Fruit fly (Drosophila melanogaster) whole organism, embryonic: ENCODE measurements around the gene Pino.

Source experiments
- CG10209 ChIP-seq: fragments of 200-800 bp; sonication (Bioruptor generic); optimal IDR thresholded peaks from 3 replicates; lab custom pipeline; 2017; ENCODE audit warnings: missing biosample characterization, mild to moderate bottlenecking, missing genetic modification characterization, missing genetic modification reagents
- CG10267 ChIP-seq: fragments of 200-800 bp; sonication (Bioruptor generic); optimal IDR thresholded peaks from 2 replicates; lab custom pipeline; 2018; ENCODE audit warnings: missing biosample characterization, mild to moderate bottlenecking, missing genetic modification characterization, moderate library complexity
- CG11247 ChIP-seq: fragments of 200-800 bp; sonication (Bioruptor generic); IDR thresholded peaks from 2 replicates; pipeline ENCODE4 v1.3.6; 2022; ENCODE audit warnings: missing biosample characterization, missing genetic modification characterization
- CG11398 ChIP-seq: fragments of 200-800 bp; sonication (Bioruptor generic); optimal IDR thresholded peaks from 2 replicates; lab custom pipeline; 2016; ENCODE audit warnings: missing biosample characterization, missing genetic modification characterization
- CG11560 ChIP-seq: fragments of 200-800 bp; sonication (Bioruptor generic); IDR thresholded peaks from 3 replicates; pipeline ENCODE4 v1.3.6; 2022; ENCODE audit warnings: missing biosample characterization, missing genetic modification characterization
- CG13123 ChIP-seq: fragments of 200-800 bp; sonication (Bioruptor generic); optimal IDR thresholded peaks from 2 replicates; lab custom pipeline; 2016; ENCODE audit warnings: missing biosample characterization, missing genetic modification characterization
- CG15479 ChIP-seq: fragments of 200-800 bp; sonication (Bioruptor generic); optimal IDR thresholded peaks from 3 replicates; lab custom pipeline; 2019; ENCODE audit warnings: missing biosample characterization, mild to moderate bottlenecking, missing genetic modification characterization, moderate library complexity
- CG1603 ChIP-seq: fragments of 200-800 bp; sonication (Bioruptor generic); optimal IDR thresholded peaks from 2 replicates; lab custom pipeline; 2019; ENCODE audit warnings: missing biosample characterization, mild to moderate bottlenecking, missing genetic modification characterization, moderate library complexity
- CG1832 ChIP-seq: fragments of 200-800 bp; sonication (Bioruptor generic); optimal IDR thresholded peaks from 2 replicates; lab custom pipeline; 2017; ENCODE audit warnings: missing biosample characterization, mild to moderate bottlenecking, missing genetic modification characterization, inconsistent platforms
- CG31441 ChIP-seq: fragments of 200-800 bp; sonication (Bioruptor generic); IDR thresholded peaks from 2 replicates; pipeline ENCODE4 v1.3.6; 2022; ENCODE audit warnings: missing biosample characterization, missing genetic modification characterization
- CG32767 ChIP-seq: fragments of 200-800 bp; sonication (Bioruptor generic); IDR thresholded peaks from 2 replicates; pipeline ENCODE4 v1.3.6; 2022; ENCODE audit warnings: missing biosample characterization, missing genetic modification characterization
- CG6654 ChIP-seq: fragments of 200-800 bp; sonication (Bioruptor generic); optimal IDR thresholded peaks from 2 replicates; lab custom pipeline; 2017; ENCODE audit warnings: missing biosample characterization, mild to moderate bottlenecking, missing genetic modification characterization
- CG7928 ChIP-seq: fragments of 200-800 bp; sonication (Bioruptor generic); optimal IDR thresholded peaks from 2 replicates; lab custom pipeline; 2017; ENCODE audit warnings: missing biosample characterization, mild to moderate bottlenecking, missing genetic modification characterization
- CG8281 ChIP-seq: fragments of 200-800 bp; sonication (Bioruptor generic); optimal IDR thresholded peaks from 2 replicates; lab custom pipeline; 2018; ENCODE audit warnings: missing biosample characterization, mild to moderate bottlenecking, missing genetic modification characterization, moderate library complexity
- CG8924 ChIP-seq: fragments of 200-800 bp; optimal IDR thresholded peaks from 3 replicates; lab custom pipeline; 2019; ENCODE audit warnings: missing biosample characterization, mild to moderate bottlenecking, missing genetic modification characterization, moderate library complexity
- CG8944 ChIP-seq: fragments of 200-800 bp; sonication (Bioruptor generic); optimal IDR thresholded peaks from 3 replicates; lab custom pipeline; 2016; ENCODE audit warnings: missing biosample characterization, missing genetic modification characterization
- D19A ChIP-seq: fragments of 200-800 bp; optimal IDR thresholded peaks from 3 replicates; lab custom pipeline; 2019; ENCODE audit warnings: missing biosample characterization, mild to moderate bottlenecking, missing genetic modification characterization, moderate library complexity
- Doc3 ChIP-seq: fragments of 200-800 bp; sonication (Bioruptor generic); IDR thresholded peaks from 3 replicates; pipeline ENCODE4 v1.3.6; 2022; ENCODE audit warnings: missing biosample characterization, missing genetic modification characterization; ENCODE audit not compliant: partially characterized antibody
- E2f1 ChIP-seq: fragments of 200-800 bp; sonication (Bioruptor generic); IDR thresholded peaks from 2 replicates; pipeline ENCODE4 v1.3.6; 2022; ENCODE audit warnings: missing biosample characterization, missing genetic modification characterization
- Hmx ChIP-seq: fragments of 200-800 bp; sonication (Bioruptor generic); optimal IDR thresholded peaks from 2 replicates; lab custom pipeline; 2016; ENCODE audit warnings: missing biosample characterization, missing genetic modification characterization
- Hr39 ChIP-seq: fragments of >200 bp; optimal IDR thresholded peaks from 2 replicates; lab custom pipeline; 2017
- MTF-1 ChIP-seq: fragments of 200-800 bp; sonication (Bioruptor generic); optimal IDR thresholded peaks from 2 replicates; lab custom pipeline; 2018; ENCODE audit warnings: missing biosample characterization, mild to moderate bottlenecking, missing genetic modification characterization, borderline replicate concordance
- Mes4 ChIP-seq: fragments of 200-800 bp; sonication (Bioruptor generic); optimal IDR thresholded peaks from 2 replicates; lab custom pipeline; 2016; ENCODE audit warnings: missing biosample characterization, missing genetic modification characterization
- Nf-YA ChIP-seq: fragments of 200-800 bp; sonication (Bioruptor generic); IDR thresholded peaks from 2 replicates; pipeline ENCODE4 v1.3.6; 2022; ENCODE audit warnings: missing biosample characterization, missing genetic modification characterization
- PHDP ChIP-seq: fragments of 200-800 bp; sonication (Bioruptor generic); optimal IDR thresholded peaks from 3 replicates; lab custom pipeline; 2018; ENCODE audit warnings: missing biosample characterization, mild to moderate bottlenecking, missing genetic modification characterization, moderate library complexity
- Six4 ChIP-seq: fragments of 200-800 bp; sonication (Bioruptor generic); optimal IDR thresholded peaks from 2 replicates; lab custom pipeline; 2016; ENCODE audit warnings: missing biosample characterization, missing genetic modification characterization
- Sox102F ChIP-seq: fragments of 200-800 bp; sonication (Bioruptor generic); optimal IDR thresholded peaks from 2 replicates; lab custom pipeline; 2018; ENCODE audit warnings: missing biosample characterization, mild to moderate bottlenecking, missing genetic modification characterization, moderate library complexity
- Trl ChIP-seq, 3 experiments: fragments of >200 bp in 2 of 3; fragments of 200-800 bp in 1 of 3; sonication (Bioruptor generic) in 1 of 3; optimal IDR thresholded peaks; 2 replicates in 1 of 3; 3 replicates in 2 of 3; lab custom pipeline; 2016 to 2017; ENCODE audit warnings: missing biosample characterization in 1 of 3, missing genetic modification characterization in 1 of 3
- amos ChIP-seq: fragments of 200-800 bp; sonication (Bioruptor generic); IDR thresholded peaks from 2 replicates; pipeline ENCODE4 v1.3.6; 2022; ENCODE audit warnings: missing biosample characterization, missing genetic modification characterization; ENCODE audit not compliant: partially characterized antibody
- bbx ChIP-seq: fragments of 200-800 bp; sonication (Bioruptor generic); IDR thresholded peaks from 2 replicates; pipeline ENCODE4 v1.3.6; 2022; ENCODE audit warnings: missing biosample characterization, missing genetic modification characterization; ENCODE audit not compliant: partially characterized antibody
- cad ChIP-seq: fragments of >200 bp; optimal IDR thresholded peaks from 2 replicates; lab custom pipeline; 2017; ENCODE audit warnings: missing biosample characterization, missing genetic modification characterization
- croc ChIP-seq: fragments of 200-800 bp; sonication (Bioruptor generic); conservative IDR thresholded peaks from 3 replicates; pipeline ENCODE4 v1.3.6; 2022; ENCODE audit warnings: missing biosample characterization, missing genetic modification characterization
- gcm2 ChIP-seq: fragments of 200-800 bp; sonication (Bioruptor generic); optimal IDR thresholded peaks from 2 replicates; lab custom pipeline; 2016; ENCODE audit warnings: missing biosample characterization, missing genetic modification characterization
- gro ChIP-seq: fragments of 200-800 bp; sonication (Bioruptor generic); optimal IDR thresholded peaks from 2 replicates; lab custom pipeline; 2016; ENCODE audit warnings: missing biosample characterization, missing genetic modification characterization
- kay ChIP-seq: fragments of 200-800 bp; sonication (Bioruptor generic); optimal IDR thresholded peaks from 2 replicates; lab custom pipeline; 2016; ENCODE audit warnings: missing biosample characterization, missing genetic modification characterization
- mld ChIP-seq: fragments of 200-800 bp; sonication (Bioruptor generic); IDR thresholded peaks from 3 replicates; pipeline ENCODE4 v1.3.6; 2022; ENCODE audit warnings: missing biosample characterization, missing genetic modification characterization; ENCODE audit not compliant: partially characterized antibody
- phol ChIP-seq: fragments of 200-800 bp; sonication (Bioruptor generic); optimal IDR thresholded peaks from 3 replicates; lab custom pipeline; 2018; ENCODE audit warnings: missing biosample characterization, mild to moderate bottlenecking, missing genetic modification characterization, moderate library complexity
- ranshi ChIP-seq: fragments of 200-800 bp; sonication (Bioruptor generic); IDR thresholded peaks from 2 replicates; pipeline ENCODE4 v1.3.6; 2022; ENCODE audit warnings: missing biosample characterization, missing genetic modification characterization
- row ChIP-seq: fragments of 200-800 bp; sonication (Bioruptor generic); IDR thresholded peaks from 3 replicates; pipeline ENCODE4 v1.3.6; 2022; ENCODE audit warnings: missing biosample characterization, missing genetic modification characterization
- sens ChIP-seq: fragments of 200-800 bp; sonication (Bioruptor generic); peaks from one replicate; lab custom pipeline; 2016; ENCODE audit warnings: missing biosample characterization, missing genetic modification characterization
- sim ChIP-seq: fragments of 200-800 bp; sonication (Bioruptor generic); IDR thresholded peaks from 2 replicates; pipeline ENCODE4 v1.3.6; 2022; ENCODE audit warnings: missing biosample characterization, missing genetic modification characterization
- sisA ChIP-seq: fragments of 200-800 bp; sonication (Bioruptor generic); IDR thresholded peaks from 2 replicates; pipeline ENCODE4 v1.3.6; 2022; ENCODE audit warnings: missing biosample characterization, missing genetic modification characterization
- tio ChIP-seq: fragments of 200-800 bp; sonication (Bioruptor generic); optimal IDR thresholded peaks from 2 replicates; lab custom pipeline; 2017; ENCODE audit warnings: missing biosample characterization, missing genetic modification characterization, inconsistent platforms
- tna ChIP-seq: fragments of 200-800 bp; sonication (Bioruptor generic); IDR thresholded peaks from 2 replicates; pipeline ENCODE4 v1.3.6; 2022; ENCODE audit warnings: missing biosample characterization, missing genetic modification characterization; ENCODE audit not compliant: partially characterized antibody
- ttk ChIP-seq: fragments of 200-800 bp; sonication (Bioruptor generic); IDR thresholded peaks from 2 replicates; pipeline ENCODE4 v2.1.2; 2022; ENCODE audit warnings: missing biosample characterization, missing genetic modification characterization
- wdn ChIP-seq: fragments of 200-800 bp; sonication (Bioruptor generic); IDR thresholded peaks from 2 replicates; pipeline ENCODE4 v1.3.6; 2022; ENCODE audit warnings: missing biosample characterization, missing genetic modification characterization
- zen ChIP-seq: fragments of 200-800 bp; sonication (Bioruptor generic); optimal IDR thresholded peaks from 3 replicates; lab custom pipeline; 2018; ENCODE audit warnings: missing biosample characterization, mild to moderate bottlenecking, missing genetic modification characterization, moderate library complexity

The Pino gene

dm6 chr2L:1156592-1157249 is 28.0 kb upstream of the Pino start:
- TF ChIP-seq Sox102F (GFP tag; lab: Kevin White, UChicago) (peak; percentile 5), D19A (peak; percentile 91), row (peak; percentile 41; the same call in 2 of the 3 replicates), CG15479 (GFP tag; lab: Kevin White, UChicago) (peak; percentile 3), sens (GFP tag; lab: Kevin White, UChicago) (peak; percentile 47), CG1603 (tag; lab: Kevin White, UChicago) (peak; percentile 25), cad (GFP tag; lab: Kevin White, UChicago) (no peak), CG8924 (tag; lab: Kevin White, UChicago) (peak; percentile 14), PHDP (tag; lab: Kevin White, UChicago) (peak; percentile 20), sisA (GFP tag; lab: Robert Waterston, UW) (no peak), sim (no peak)

dm6 chr2L:1152693-1153092 is 23.9 kb upstream of the Pino start:
- TF ChIP-seq Hr39 (peak; percentile 83), tio (GFP tag; lab: Kevin White, UChicago) (no peak)

- TF ChIP-seq kay (GFP tag; lab: Kevin White, UChicago) (no peak), Six4 (GFP tag; lab: Kevin White, UChicago) (peak; percentile 26), CG13123 (GFP tag; lab: Kevin White, UChicago) (no peak), tio (GFP tag; lab: Kevin White, UChicago) (no peak), Trl (optimal IDR thresholded peaks at IDR 0.05; lab: Kevin White, UChicago) (no peak), Trl (GFP tag; optimal IDR thresholded peaks at IDR 0.05; lab: Kevin White, UChicago) (peak; percentile 58), ttk (GFP tag; lab: Robert Waterston, UW) (no peak), amos (peak; percentile 87), ranshi (GFP tag; lab: Robert Waterston, UW) (peak; percentile 38; the same call in 1 of the 2 replicates), gcm2 (GFP tag; lab: Kevin White, UChicago) (no peak), MTF-1 (GFP tag; lab: Kevin White, UChicago) (no peak), CG32767 (GFP tag; lab: Robert Waterston, UW) (no peak), gro (GFP tag; lab: Kevin White, UChicago) (peak; percentile 18), CG6654 (GFP tag; lab: Kevin White, UChicago) (no peak), CG8944 (GFP tag; lab: Kevin White, UChicago) (no peak), CG31441 (GFP tag; lab: Robert Waterston, UW) (no peak), wdn (GFP tag; lab: Robert Waterston, UW) (no peak), CG10209 (GFP tag; lab: Kevin White, UChicago) (no peak), Nf-YA (GFP tag; lab: Robert Waterston, UW) (no peak), E2f1 (GFP tag; lab: Robert Waterston, UW) (no peak), Hmx (GFP tag; lab: Kevin White, UChicago) (no peak), CG1832 (no peak), bbx (GFP tag; lab: Robert Waterston, UW) (peak; percentile 97), Mes4 (no peak), CG11247 (GFP tag; lab: Robert Waterston, UW) (0 out of 2 replicates have a peak, but pooled peaks have one; percentile 17), CG11560 (tag; lab: Robert Waterston, UW) (no peak), croc (GFP tag; lab: Robert Waterston, UW) (no peak), phol (peak; percentile 48), Doc3 (GFP tag; lab: Robert Waterston, UW) (peak; percentile 81), mld (peak; percentile 96), CG10267 (peak; percentile 33), tna (GFP tag; lab: Robert Waterston, UW) (peak; percentile 96), CG11398 (GFP tag; lab: Kevin White, UChicago) (peak; percentile 25), CG7928 (no peak), zen (no peak), CG8281 (tag; lab: Kevin White, UChicago) (no peak)
These were observed 21.8 kb upstream of the Pino start, which contains the start of the genes Tfb4 and Vps29 for dm6 chr2L:1150554-1150953. TSS of gene Tfb4 (minus strand) at chr2L:1150677. TSS of gene Vps29 (plus strand) at chr2L:1150766.
